Worm (Caenorhabditis elegans) whole organism, L4/young adult: ENCODE data around the gene C26B9.7.

Experiments used
- dao-5 ChIP-seq: sonication (generic microtip); optimal IDR thresholded peaks from 2 replicates; lab custom pipeline; 2016; ENCODE audit warnings: missing genotype, missing genetic modification characterization, moderate library complexity, missing compliant biosample characterization
- him-1 ChIP-seq: sonication (generic microtip); optimal IDR thresholded peaks from 2 replicates; lab custom pipeline; 2016; ENCODE audit warnings: missing genotype, missing genetic modification reagents, missing genetic modification characterization, missing compliant biosample characterization

DNA sequence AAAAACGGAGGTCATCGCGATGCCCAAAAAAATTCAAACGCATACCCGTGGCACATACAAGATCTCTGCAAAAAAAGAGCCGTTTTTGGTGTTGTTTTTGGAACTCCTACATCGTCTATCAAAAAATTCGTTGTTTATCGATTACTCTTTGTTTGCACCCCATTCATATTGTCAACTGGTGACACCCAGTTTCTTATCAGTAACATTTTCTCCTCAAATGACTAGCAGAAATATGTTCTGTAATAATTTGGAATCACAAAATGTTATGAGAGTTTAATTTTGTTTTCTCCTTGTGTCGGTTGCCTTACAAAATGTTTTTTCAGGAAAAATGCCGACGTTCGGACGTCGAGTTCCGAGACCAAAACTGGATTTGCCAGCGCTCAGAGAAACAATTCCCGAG lies 32.6 kb downstream of the C26B9.7 start, which contains the start of gene sek-4:
- no peak for TF ChIP-seq him-1 (tag; lab: Kevin White, UChicago)
- no peak for TF ChIP-seq dao-5
